Fruit fly (Drosophila melanogaster) whole organism, embryonic: ENCODE data around the gene PlexA.
A peak's percentile ranks its signal among the peaks of the same experiment; 100 is the strongest.

Experiments
- Abd-B ChIP-seq: fragments of 200-800 bp; sonication (Bioruptor generic); optimal IDR thresholded peaks from 2 replicates; lab custom pipeline; 2018; ENCODE audit warnings: missing biosample characterization, mild to moderate bottlenecking, missing genetic modification characterization, moderate library complexity
- Adf1 ChIP-seq: fragments of 200-800 bp; sonication (Bioruptor generic); IDR thresholded peaks from 2 replicates; pipeline ENCODE4 v1.3.6; 2022; ENCODE audit warnings: missing biosample characterization, missing genetic modification characterization
- Atf6 ChIP-seq: fragments of 200-800 bp; sonication (Bioruptor generic); IDR thresholded peaks from 2 replicates; pipeline ENCODE4 v1.3.6; 2022; ENCODE audit warnings: missing biosample characterization, missing genetic modification characterization
- CG1024 ChIP-seq: fragments of 200-800 bp; sonication (Bioruptor generic); IDR thresholded peaks from 2 replicates; pipeline ENCODE4 v1.3.6; 2022; ENCODE audit warnings: missing biosample characterization, missing genetic modification characterization
- CG10431 ChIP-seq: fragments of 200-800 bp; sonication (Bioruptor generic); optimal IDR thresholded peaks from 3 replicates; lab custom pipeline; 2018; ENCODE audit warnings: missing biosample characterization, mild to moderate bottlenecking, missing genetic modification characterization
- CG11504 ChIP-seq: fragments of 200-800 bp; sonication (Bioruptor generic); optimal IDR thresholded peaks from 3 replicates; lab custom pipeline; 2019; ENCODE audit warnings: missing biosample characterization, mild to moderate bottlenecking, missing genetic modification characterization, moderate library complexity
- CG12299 ChIP-seq: fragments of 200-800 bp; sonication (Bioruptor generic); optimal IDR thresholded peaks from 2 replicates; lab custom pipeline; 2018; ENCODE audit warnings: missing biosample characterization, mild to moderate bottlenecking, missing genetic modification characterization
- CG13894 ChIP-seq: fragments of 200-800 bp; sonication (Bioruptor generic); optimal IDR thresholded peaks from 3 replicates; lab custom pipeline; 2018; ENCODE audit warnings: missing biosample characterization, mild to moderate bottlenecking, missing genetic modification characterization, moderate library complexity
- CG15073 ChIP-seq: fragments of 200-800 bp; sonication (Bioruptor generic); optimal IDR thresholded peaks from 2 replicates; lab custom pipeline; 2016; ENCODE audit warnings: missing biosample characterization, missing genetic modification characterization
- CG17359 ChIP-seq: fragments of 200-800 bp; sonication (Bioruptor generic); optimal IDR thresholded peaks from 3 replicates; lab custom pipeline; 2018; ENCODE audit warnings: missing biosample characterization, mild to moderate bottlenecking, missing genetic modification characterization, moderate library complexity
- CG2202 ChIP-seq: fragments of 200-800 bp; sonication (Bioruptor generic); optimal IDR thresholded peaks from 2 replicates; lab custom pipeline; 2018; ENCODE audit warnings: missing biosample characterization, mild to moderate bottlenecking, missing genetic modification characterization
- CG32532 ChIP-seq: fragments of 200-800 bp; sonication (Bioruptor generic); IDR thresholded peaks from 2 replicates; pipeline ENCODE4 v1.3.6; 2022; ENCODE audit warnings: missing biosample characterization, missing genetic modification characterization
- CG32767 ChIP-seq: fragments of 200-800 bp; sonication (Bioruptor generic); IDR thresholded peaks from 2 replicates; pipeline ENCODE4 v1.3.6; 2022; ENCODE audit warnings: missing biosample characterization, missing genetic modification characterization
- CG32772 ChIP-seq: fragments of 200-800 bp; sonication (Bioruptor generic); IDR thresholded peaks from 2 replicates; pipeline ENCODE4 v1.3.6; 2022; ENCODE audit warnings: missing biosample characterization, missing genetic modification characterization
- CG3407 ChIP-seq: fragments of 200-800 bp; sonication (Bioruptor generic); optimal IDR thresholded peaks from 2 replicates; lab custom pipeline; 2018; ENCODE audit warnings: missing biosample characterization, mild to moderate bottlenecking, missing genetic modification characterization
- CG3847 ChIP-seq: fragments of 200-800 bp; sonication (Bioruptor generic); IDR thresholded peaks from 2 replicates; pipeline ENCODE4 v1.3.6; 2022; ENCODE audit warnings: missing biosample characterization, missing genetic modification characterization
- CG42726 ChIP-seq: fragments of 200-800 bp; sonication (Bioruptor generic); IDR thresholded peaks from 2 replicates; pipeline ENCODE4 v1.3.6; 2022; ENCODE audit warnings: missing biosample characterization, missing genetic modification characterization; ENCODE audit not compliant: partially characterized antibody
- CG4424 ChIP-seq: fragments of 200-800 bp; sonication (Bioruptor generic); optimal IDR thresholded peaks from 3 replicates; lab custom pipeline; 2016; ENCODE audit warnings: missing biosample characterization, missing genetic modification characterization
- CG6813 ChIP-seq: fragments of 200-800 bp; sonication (Bioruptor generic); optimal IDR thresholded peaks from 2 replicates; lab custom pipeline; 2017; ENCODE audit warnings: missing biosample characterization, missing genetic modification characterization, mild to moderate bottlenecking, moderate library complexity, missing genetic modification reagents
- CG7987 ChIP-seq: fragments of 200-800 bp; sonication (Bioruptor generic); optimal IDR thresholded peaks from 2 replicates; lab custom pipeline; 2018; ENCODE audit warnings: missing biosample characterization, mild to moderate bottlenecking, missing genetic modification characterization, moderate library complexity
- CG8281 ChIP-seq: fragments of 200-800 bp; sonication (Bioruptor generic); optimal IDR thresholded peaks from 2 replicates; lab custom pipeline; 2018; ENCODE audit warnings: missing biosample characterization, mild to moderate bottlenecking, missing genetic modification characterization, moderate library complexity
- CTCF ChIP-seq: fragments of 200-800 bp; sonication (Bioruptor generic); optimal IDR thresholded peaks from 2 replicates; lab custom pipeline; 2017; ENCODE audit warnings: missing biosample characterization, mild to moderate bottlenecking, missing genetic modification characterization, moderate library complexity
- CoRest ChIP-seq: fragments of 200-800 bp; sonication (Bioruptor generic); optimal IDR thresholded peaks from 3 replicates; lab custom pipeline; 2018; ENCODE audit warnings: missing biosample characterization, mild to moderate bottlenecking, missing genetic modification characterization, moderate library complexity
- D19A ChIP-seq: fragments of 200-800 bp; optimal IDR thresholded peaks from 3 replicates; lab custom pipeline; 2019; ENCODE audit warnings: missing biosample characterization, mild to moderate bottlenecking, missing genetic modification characterization, moderate library complexity
- Jarid2 ChIP-seq: fragments of 200-800 bp; sonication (Bioruptor generic); optimal IDR thresholded peaks from 3 replicates; lab custom pipeline; 2017; ENCODE audit warnings: mild to moderate bottlenecking, missing biosample characterization, missing genetic modification reagents, missing genetic modification characterization
- Lhr ChIP-seq: fragments of 200-800 bp; sonication (Bioruptor generic); optimal IDR thresholded peaks from 3 replicates; lab custom pipeline; 2017; ENCODE audit warnings: mild to moderate bottlenecking, missing biosample characterization, missing genetic modification reagents, missing genetic modification characterization
- MESR4 ChIP-seq: fragments of 200-800 bp; sonication (Bioruptor generic); optimal IDR thresholded peaks from 2 replicates; lab custom pipeline; 2018; ENCODE audit warnings: missing biosample characterization, mild to moderate bottlenecking, missing genetic modification characterization, moderate library complexity
- MTF-1 ChIP-seq: fragments of 200-800 bp; sonication (Bioruptor generic); optimal IDR thresholded peaks from 2 replicates; lab custom pipeline; 2018; ENCODE audit warnings: missing biosample characterization, mild to moderate bottlenecking, missing genetic modification characterization, borderline replicate concordance
- Mes4 ChIP-seq: fragments of 200-800 bp; sonication (Bioruptor generic); optimal IDR thresholded peaks from 2 replicates; lab custom pipeline; 2016; ENCODE audit warnings: missing biosample characterization, missing genetic modification characterization
- Opbp ChIP-seq: fragments of 200-800 bp; sonication (Bioruptor generic); IDR thresholded peaks from 3 replicates; pipeline ENCODE4 v1.3.6; 2022; ENCODE audit warnings: missing biosample characterization, missing genetic modification characterization; ENCODE audit not compliant: partially characterized antibody
- Poxn ChIP-seq: fragments of 200-800 bp; sonication (Bioruptor generic); IDR thresholded peaks from 2 replicates; pipeline ENCODE4 v1.3.6; 2022; ENCODE audit warnings: missing biosample characterization, missing genetic modification characterization
- Rx ChIP-seq: fragments of 200-800 bp; sonication (Bioruptor generic); IDR thresholded peaks from 2 replicates; pipeline ENCODE4 v1.3.6; 2022; ENCODE audit warnings: missing biosample characterization, missing genetic modification characterization
- Sox100B ChIP-seq: fragments of 200-800 bp; sonication (Bioruptor generic); optimal IDR thresholded peaks from 3 replicates; lab custom pipeline; 2018; ENCODE audit warnings: missing biosample characterization, mild to moderate bottlenecking, missing genetic modification characterization
- Xrp1 ChIP-seq: fragments of 200-800 bp; sonication (Bioruptor generic); IDR thresholded peaks from 2 replicates; pipeline ENCODE4 v1.3.6; 2022; ENCODE audit warnings: missing biosample characterization, missing genetic modification characterization
- bsh ChIP-seq, 2 experiments: fragments of 200-800 bp; sonication (Bioruptor generic); optimal IDR thresholded peaks; 2 replicates each; lab custom pipeline; 2017 to 2018; ENCODE audit warnings: mild to moderate bottlenecking in 2 of 2, missing biosample characterization in 2 of 2, missing genetic modification characterization in 2 of 2, moderate library complexity in 1 of 2
- cad ChIP-seq: fragments of >200 bp; optimal IDR thresholded peaks from 2 replicates; lab custom pipeline; 2017; ENCODE audit warnings: missing biosample characterization, missing genetic modification characterization
- chm ChIP-seq: fragments of 200-800 bp; sonication (Bioruptor generic); IDR thresholded peaks from 2 replicates; pipeline ENCODE4 v1.3.6; 2022; ENCODE audit warnings: missing biosample characterization, missing genetic modification characterization
- crol ChIP-seq: fragments of 200-800 bp; sonication (Bioruptor generic); IDR thresholded peaks from 2 replicates; pipeline ENCODE4 v1.3.6; 2022; ENCODE audit warnings: missing biosample characterization, missing genetic modification characterization
- dm ChIP-seq: fragments of 200-800 bp; sonication (Bioruptor generic); optimal IDR thresholded peaks from 3 replicates; lab custom pipeline; 2016; ENCODE audit warnings: missing biosample characterization, missing genetic modification characterization
- fd102C ChIP-seq: fragments of 200-800 bp; sonication (Bioruptor generic); optimal IDR thresholded peaks from 2 replicates; lab custom pipeline; 2018; ENCODE audit warnings: missing biosample characterization, mild to moderate bottlenecking, missing genetic modification characterization, moderate library complexity
- gsb ChIP-seq: fragments of 200-800 bp; sonication (Bioruptor generic); IDR thresholded peaks from 2 replicates; pipeline ENCODE4 v1.3.6; 2022; ENCODE audit warnings: missing biosample characterization, missing genetic modification characterization
- inv ChIP-seq: fragments of 200-800 bp; sonication (Bioruptor generic); IDR thresholded peaks from 2 replicates; pipeline ENCODE4 v1.3.6; 2022; ENCODE audit warnings: missing biosample characterization, missing genetic modification characterization; ENCODE audit not compliant: partially characterized antibody
- mld ChIP-seq: fragments of 200-800 bp; sonication (Bioruptor generic); IDR thresholded peaks from 3 replicates; pipeline ENCODE4 v1.3.6; 2022; ENCODE audit warnings: missing biosample characterization, missing genetic modification characterization; ENCODE audit not compliant: partially characterized antibody
- nau ChIP-seq: fragments of 200-800 bp; sonication (Bioruptor generic); optimal IDR thresholded peaks from 3 replicates; lab custom pipeline; 2017; ENCODE audit warnings: missing biosample characterization, mild to moderate bottlenecking, missing genetic modification characterization, missing genetic modification reagents
- p53 ChIP-seq: fragments of 200-800 bp; sonication (Bioruptor generic); optimal IDR thresholded peaks from 2 replicates; lab custom pipeline; 2016; ENCODE audit warnings: missing biosample characterization, missing genetic modification characterization
- pb ChIP-seq: fragments of 200-800 bp; sonication (Bioruptor generic); optimal IDR thresholded peaks from 3 replicates; lab custom pipeline; 2016; ENCODE audit warnings: missing biosample characterization, missing genetic modification characterization
- shn ChIP-seq: fragments of 200-800 bp; sonication (Bioruptor generic); optimal IDR thresholded peaks from 3 replicates; lab custom pipeline; 2016; ENCODE audit warnings: missing biosample characterization, missing genetic modification characterization
- sna ChIP-seq: fragments of 200-800 bp; sonication (Bioruptor generic); IDR thresholded peaks from 2 replicates; pipeline ENCODE4 v1.3.6; 2022; ENCODE audit warnings: missing biosample characterization, missing genetic modification characterization; ENCODE audit not compliant: partially characterized antibody
- trem ChIP-seq: fragments of 200-800 bp; optimal IDR thresholded peaks from 3 replicates; lab custom pipeline; 2019; ENCODE audit warnings: missing biosample characterization, mild to moderate bottlenecking, missing genetic modification characterization, moderate library complexity
- tx ChIP-seq: fragments of 200-800 bp; sonication (Bioruptor generic); optimal IDR thresholded peaks from 2 replicates; lab custom pipeline; 2016; ENCODE audit warnings: missing biosample characterization, missing genetic modification characterization
- vvl ChIP-seq: fragments of 200-800 bp; sonication (Bioruptor generic); IDR thresholded peaks from 2 replicates; pipeline ENCODE4 v1.3.6; 2022; ENCODE audit warnings: missing biosample characterization, missing genetic modification characterization

Gene PlexA

DNA sequence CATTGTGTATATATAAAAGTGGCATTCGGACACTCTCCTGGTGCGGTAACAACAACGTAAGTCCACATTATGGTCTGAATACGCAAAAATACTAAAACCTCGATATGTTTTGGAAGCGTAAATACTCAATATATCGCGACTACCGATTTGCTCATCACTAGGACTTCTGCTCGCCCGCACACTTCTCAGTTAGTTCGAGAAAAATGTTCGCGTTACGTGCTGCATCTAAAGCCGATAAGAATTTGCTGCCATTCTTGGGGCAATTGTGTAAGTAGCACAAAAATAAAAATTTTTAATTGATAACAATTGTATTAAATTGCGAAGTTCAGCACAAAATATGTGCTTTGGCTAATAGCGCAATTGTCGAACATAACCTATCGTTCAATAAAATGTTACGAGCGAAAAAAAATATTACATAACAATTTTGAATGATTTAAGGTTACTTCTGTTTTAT, 4.8 kb upstream of the PlexA start, which contains the start of gene CG11076 (continued):
- TF ChIP-seq MESR4 (GFP tag; lab: Kevin White, UChicago) = peak; percentile 98
- no peak for TF ChIP-seq nau (GFP tag; lab: Kevin White, UChicago)
- no peak for TF ChIP-seq MTF-1 (GFP tag; lab: Kevin White, UChicago)
- TF ChIP-seq CG17359 (tag; lab: Kevin White, UChicago) = peak; percentile 33
- no peak for TF ChIP-seq CG11504
- TF ChIP-seq Poxn (GFP tag; lab: Robert Waterston, UW) = no peak
- no peak for TF ChIP-seq CG4424 (GFP tag; lab: Kevin White, UChicago)
- peak; percentile 61 for TF ChIP-seq dm (GFP tag; lab: Kevin White, UChicago)
- TF ChIP-seq p53 (GFP tag; lab: Kevin White, UChicago) = no peak
- TF ChIP-seq fd102C (GFP tag; lab: Kevin White, UChicago) = peak; percentile 20
- TF ChIP-seq pb (GFP tag; lab: Kevin White, UChicago) = no peak
- peak; percentile 36 for TF ChIP-seq Lhr
- TF ChIP-seq CoRest (tag; lab: Kevin White, UChicago) = no peak
- no peak for TF ChIP-seq vvl (GFP tag; lab: Robert Waterston, UW)
- no peak for TF ChIP-seq D19A
- peak; percentile 73; the same call in 1 of the 3 replicates for TF ChIP-seq mld
- TF ChIP-seq sna (GFP tag; lab: Robert Waterston, UW) = no peak; the same call in 1 of the 2 replicates
- TF ChIP-seq CG3407 = peak; percentile 29
- no peak for TF ChIP-seq cad (GFP tag; lab: Kevin White, UChicago)
- TF ChIP-seq Abd-B (GFP tag; lab: Kevin White, UChicago) = no peak
- TF ChIP-seq CG10431 (GFP tag; lab: Kevin White, UChicago) = no peak
- no peak for TF ChIP-seq Jarid2 (GFP tag; lab: Kevin White, UChicago)
- TF ChIP-seq Opbp (GFP tag; lab: Robert Waterston, UW) = peak; percentile 90; the same call in 2 of the 3 replicates
- TF ChIP-seq CG3847 (GFP tag; lab: Robert Waterston, UW) = no peak
- no peak for TF ChIP-seq CG2202
- TF ChIP-seq Rx (GFP tag; lab: Robert Waterston, UW) = no peak
- TF ChIP-seq inv (GFP tag; lab: Robert Waterston, UW) = peak; percentile 65
- TF ChIP-seq Atf6 (GFP tag; lab: Robert Waterston, UW) = no peak
- peak; percentile 20 for TF ChIP-seq tx
- TF ChIP-seq Adf1 (GFP tag; lab: Robert Waterston, UW) = peak; percentile 22; the same call in 1 of the 2 replicates
- TF ChIP-seq gsb (GFP tag; lab: Robert Waterston, UW) = no peak
- no peak for TF ChIP-seq shn (GFP tag; lab: Kevin White, UChicago)
- peak in 1 of 2 experiments; percentile 11 for TF ChIP-seq bsh (GFP tag; optimal IDR thresholded peaks at IDR 0.05; lab: Kevin White, UChicago)
- TF ChIP-seq CG32532 (GFP tag; lab: Robert Waterston, UW) = no peak
- TF ChIP-seq Mes4 (GFP tag; lab: Kevin White, UChicago) = peak; percentile 57
- no peak for TF ChIP-seq CG6813
- TF ChIP-seq CG12299 = peak; percentile 46
- no peak for TF ChIP-seq CG32767 (GFP tag; lab: Robert Waterston, UW)
- TF ChIP-seq CG1024 (GFP tag; lab: Robert Waterston, UW) = no peak; the same call in 1 of the 2 replicates
- 0 out of 2 replicates have a peak, but pooled peaks have one; percentile 31 for TF ChIP-seq Xrp1 (GFP tag; lab: Robert Waterston, UW)
- TF ChIP-seq Sox100B = peak; percentile 23
- no peak for TF ChIP-seq CTCF (GFP tag; lab: Kevin White, UChicago)
- TF ChIP-seq CG13894 (tag; lab: Kevin White, UChicago) = peak; percentile 59
- peak; percentile 70; the same call in 1 of the 2 replicates for TF ChIP-seq CG42726 (GFP tag; lab: Robert Waterston, UW)
- no peak for TF ChIP-seq CG7987
- peak; percentile 26 for TF ChIP-seq trem (tag; lab: Kevin White, UChicago)
- TF ChIP-seq crol = no peak
- TF ChIP-seq CG15073 = no peak
- TF ChIP-seq chm (GFP tag; lab: Robert Waterston, UW) = no peak
- TF ChIP-seq CG32772 (GFP tag; lab: Robert Waterston, UW) = no peak
- no peak for TF ChIP-seq CG8281 (tag; lab: Kevin White, UChicago)
